Fruit fly (Drosophila melanogaster): ENCODE results near the gene CG7394.
A peak's percentile ranks its signal among the peaks of the same experiment; 100 is the strongest.

Gene CG7394

DNA sequence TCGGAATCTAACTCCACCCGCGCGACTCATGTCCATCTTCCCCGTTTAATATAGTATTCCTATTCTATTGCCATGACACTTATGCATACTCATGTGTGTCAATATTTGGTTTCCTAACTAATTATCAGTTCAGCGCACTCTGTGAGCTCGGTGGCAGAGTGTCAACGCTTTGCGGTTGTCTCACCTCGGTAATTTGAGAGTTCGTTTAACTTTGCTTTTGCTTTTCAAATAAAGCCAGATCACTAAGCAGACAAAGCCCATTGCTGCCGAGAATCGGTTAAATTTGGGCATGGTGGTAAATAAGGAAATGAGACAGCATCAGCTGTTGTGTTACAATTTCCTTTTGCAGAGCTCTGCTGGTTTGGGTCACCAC, 21.5 kb upstream of the CG7394 start (continued):
- TF ChIP-seq Fer1 (GFP tag; optimal IDR thresholded peaks at IDR 0.05): peak; percentile 54
- TF ChIP-seq CG13424 (tag; optimal IDR thresholded peaks at IDR 0.05): peak; percentile 28
- TF ChIP-seq CG1603 (tag; optimal IDR thresholded peaks at IDR 0.05): peak; percentile 40
- TF ChIP-seq CG15269 (tag; optimal IDR thresholded peaks at IDR 0.05): no peak
- no peak for TF ChIP-seq CG5180 (GFP tag; optimal IDR thresholded peaks at IDR 0.05)
- no peak for TF ChIP-seq sqz (GFP tag; optimal IDR thresholded peaks at IDR 0.05)
- no peak for TF ChIP-seq crol (GFP tag; IDR thresholded peaks at IDR 0.05)
- TF ChIP-seq CG8089 (GFP tag; optimal IDR thresholded peaks at IDR 0.05): no peak
- TF ChIP-seq bcd (GFP tag; optimal IDR thresholded peaks at IDR 0.05): no peak
- TF ChIP-seq CG1024 (GFP tag; IDR thresholded peaks at IDR 0.05): peak; percentile 21; the same call in 1 of the 2 replicates
- TF ChIP-seq CG14860 (GFP tag; IDR thresholded peaks at IDR 0.05; ENCODE audit: partially characterized antibody): no peak
- 0 out of 3 replicates have a peak, but pooled peaks have one; percentile 43 for TF ChIP-seq CG11456 (GFP tag; IDR thresholded peaks at IDR 0.05)
- TF ChIP-seq CG18599 (GFP tag; optimal IDR thresholded peaks at IDR 0.05): peak; percentile 42
- peak; percentile 39 for TF ChIP-seq gem (tag; optimal IDR thresholded peaks at IDR 0.05)
- TF ChIP-seq HLH54F (GFP tag; optimal IDR thresholded peaks at IDR 0.05): no peak
- TF ChIP-seq Sry-β (GFP tag; optimal IDR thresholded peaks at IDR 0.05): no peak
- no peak for TF ChIP-seq hb (GFP tag; IDR thresholded peaks at IDR 0.05; ENCODE audit: partially characterized antibody)
- peak; percentile 8 for TF ChIP-seq nerfin-1 (tag; optimal IDR thresholded peaks at IDR 0.05)
- no peak for TF ChIP-seq ato (GFP tag; IDR thresholded peaks at IDR 0.05; ENCODE audit: partially characterized antibody)
- no peak for TF ChIP-seq dmrt99B (tag; optimal IDR thresholded peaks at IDR 0.05)
- no peak for TF ChIP-seq dm (GFP tag; optimal IDR thresholded peaks at IDR 0.05)
- 0 out of 2 replicates have a peak, but pooled peaks have one; percentile 38 for TF ChIP-seq ara (GFP tag; IDR thresholded peaks at IDR 0.05)
- peak; percentile 44 for TF ChIP-seq CG2678 (tag; optimal IDR thresholded peaks at IDR 0.05)
- TF ChIP-seq CG15601 (tag; optimal IDR thresholded peaks at IDR 0.05): peak; percentile 72
- no peak for TF ChIP-seq CG12155 (GFP tag; optimal IDR thresholded peaks at IDR 0.05)
- TF ChIP-seq CrebB (tag; optimal IDR thresholded peaks at IDR 0.05): peak; percentile 64
- TF ChIP-seq Gsc (GFP tag; IDR thresholded peaks at IDR 0.05): no peak
- no peak for TF ChIP-seq Ravus (GFP tag; IDR thresholded peaks at IDR 0.05)
- TF ChIP-seq CHES-1-like (GFP tag; optimal IDR thresholded peaks at IDR 0.05): peak; percentile 8
- TF ChIP-seq CG10462 (GFP tag; optimal IDR thresholded peaks at IDR 0.05): no peak
- no peak for TF ChIP-seq tin (GFP tag; optimal IDR thresholded peaks at IDR 0.05)
- no peak for TF ChIP-seq CG7271 (tag; optimal IDR thresholded peaks at IDR 0.05)
- TF ChIP-seq ab (GFP tag; optimal IDR thresholded peaks at IDR 0.05): no peak
- no peak for TF ChIP-seq CG3847 (GFP tag; IDR thresholded peaks at IDR 0.05)
- TF ChIP-seq peb (GFP tag; IDR thresholded peaks at IDR 0.05): no peak
- TF ChIP-seq Doc3 (GFP tag; IDR thresholded peaks at IDR 0.05; ENCODE audit: partially characterized antibody): no peak
- no peak for TF ChIP-seq usp (GFP tag; optimal IDR thresholded peaks at IDR 0.05)
- TF ChIP-seq insv (GFP tag; optimal IDR thresholded peaks at IDR 0.05): no peak
- TF ChIP-seq Camta (GFP tag; optimal IDR thresholded peaks at IDR 0.05): no peak
- TF ChIP-seq en (GFP tag; optimal IDR thresholded peaks at IDR 0.05): peak; percentile 24
- TF ChIP-seq sim (GFP tag; IDR thresholded peaks at IDR 0.05): no peak
- TF ChIP-seq chinmo (GFP tag; IDR thresholded peaks at IDR 0.05; ENCODE audit: partially characterized antibody): peak; percentile 3; the same call in 1 of the 4 replicates
- TF ChIP-seq CG1233 (GFP tag; optimal IDR thresholded peaks at IDR 0.05): peak; percentile 30
- peak; percentile 55 for TF ChIP-seq CG13296 (GFP tag; optimal IDR thresholded peaks at IDR 0.05)
- peak; percentile 63 for TF ChIP-seq CG3407 (GFP tag; optimal IDR thresholded peaks at IDR 0.05)
- TF ChIP-seq klu (GFP tag; IDR thresholded peaks at IDR 0.05): no peak
- peak; percentile 86 for TF ChIP-seq Med (GFP tag)
- TF ChIP-seq CG11695 (GFP tag; IDR thresholded peaks at IDR 0.05): no peak
- TF ChIP-seq CG17385 (GFP tag; optimal IDR thresholded peaks at IDR 0.05): peak; percentile 17
- TF ChIP-seq CG12219 (GFP tag; optimal IDR thresholded peaks at IDR 0.05): peak; percentile 23
- no peak for TF ChIP-seq otp (GFP tag; IDR thresholded peaks at IDR 0.05)

Measured in whole organism, embryonic.